Worm (Caenorhabditis elegans) whole organism, L1 larva: ENCODE data around the gene twk-6.
A peak's percentile ranks its signal among the peaks of the same experiment; 100 is the strongest.

Experiments used
- C16A3.4 ChIP-seq: fragments of 150-350 bp; optimal IDR thresholded peaks from 2 replicates; lab custom pipeline; 2014; ENCODE audit warnings: missing biosample characterization, missing genetic modification characterization
- C34B4.2 ChIP-seq: sonication (generic microtip); optimal IDR thresholded peaks from 2 replicates; lab custom pipeline; 2017; ENCODE audit warnings: mild to moderate bottlenecking, missing genetic modification characterization, missing compliant biosample characterization
- F16B12.6 ChIP-seq: fragments of 150-350 bp; optimal IDR thresholded peaks from 2 replicates; lab custom pipeline; 2014; ENCODE audit warnings: missing biosample characterization, missing genetic modification characterization
- Y116A8C.19 ChIP-seq: sonication (generic microtip); optimal IDR thresholded peaks from 2 replicates; lab custom pipeline; 2016; ENCODE audit warnings: missing compliant biosample characterization, missing genetic modification characterization, borderline replicate concordance
- alr-1 ChIP-seq: fragments of 200-800 bp; sonication (Bioruptor generic); optimal IDR thresholded peaks from 2 replicates; lab custom pipeline; 2018; ENCODE audit warnings: borderline replicate concordance, mild to moderate bottlenecking, missing genetic modification characterization, missing compliant biosample characterization
- ama-1 ChIP-seq: fragments of 150-350 bp; optimal IDR thresholded peaks from 2 replicates; lab custom pipeline; 2014
- ceh-63 ChIP-seq: fragments of 200-800 bp; sonication (Bioruptor generic); optimal IDR thresholded peaks from 2 replicates; lab custom pipeline; 2018; ENCODE audit warnings: mild to moderate bottlenecking, missing genetic modification characterization, missing compliant biosample characterization
- ceh-8 ChIP-seq: fragments of 200-800 bp; sonication (Bioruptor generic); optimal IDR thresholded peaks from 2 replicates; lab custom pipeline; 2018; ENCODE audit warnings: mild to moderate bottlenecking, missing genetic modification characterization, moderate library complexity, missing compliant biosample characterization
- ceh-90 ChIP-seq: sonication (generic microtip); optimal IDR thresholded peaks from 2 replicates; lab custom pipeline; 2016; ENCODE audit warnings: missing genetic modification characterization, missing compliant biosample characterization
- dpl-1 ChIP-seq, 3 experiments: fragments of 150-350 bp in 2 of 3; sonication (generic microtip) in 1 of 3; optimal IDR thresholded peaks; 2 replicates each; lab custom pipeline; 2014 to 2017; ENCODE audit warnings: missing biosample characterization in 3 of 3, missing genetic modification characterization in 3 of 3, missing genetic modification reagents in 3 of 3
- dsc-1 ChIP-seq: sonication (generic microtip); optimal IDR thresholded peaks from 2 replicates; lab custom pipeline; 2016; ENCODE audit warnings: mild to moderate bottlenecking, missing genetic modification characterization, missing compliant biosample characterization
- efl-1 ChIP-seq, 4 experiments: fragments of 150-350 bp; optimal IDR thresholded peaks in 3 of 4; peaks in 1 of 4; 1 replicate in 1 of 4; 2 replicates in 3 of 4; lab custom pipeline; 2014; ENCODE audit warnings: missing biosample characterization in 2 of 4, missing genetic modification characterization in 2 of 4, missing genetic modification reagents in 2 of 4
- efl-3 ChIP-seq: fragments of 200-800 bp; sonication (Bioruptor generic); optimal IDR thresholded peaks from 2 replicates; lab custom pipeline; 2018; ENCODE audit warnings: mild to moderate bottlenecking, missing genetic modification characterization, missing compliant biosample characterization
- egl-13 ChIP-seq: sonication (generic microtip); optimal IDR thresholded peaks from 2 replicates; lab custom pipeline; 2016; ENCODE audit warnings: missing genotype, missing genetic modification reagents, missing genetic modification characterization, missing compliant biosample characterization
- egl-27 ChIP-seq, 2 experiments: fragments of 150-350 bp in 1 of 2; sonication (generic microtip); optimal IDR thresholded peaks; 3 replicates each; lab custom pipeline; 2017 to 2018; ENCODE audit warnings: missing biosample characterization in 2 of 2, missing genetic modification characterization in 2 of 2, missing genetic modification reagents in 2 of 2
- elt-2 ChIP-seq: sonication (generic microtip); optimal IDR thresholded peaks from 2 replicates; lab custom pipeline; 2016; ENCODE audit warnings: missing genetic modification characterization, mild to moderate bottlenecking, inconsistent platforms, missing compliant biosample characterization, missing genetic modification reagents
- elt-3 ChIP-seq, 6 experiments: fragments of 150-350 bp in 1 of 6; sonication (generic microtip); optimal IDR thresholded peaks; 2 replicates each; lab custom pipeline; 2017 to 2018; ENCODE audit warnings: missing biosample characterization in 6 of 6, missing genetic modification characterization in 6 of 6, inconsistent platforms in 1 of 6
- ets-5 ChIP-seq: fragments of 200-800 bp; sonication (Bioruptor generic); IDR thresholded peaks from 2 replicates; pipeline ENCODE4 v1.3.6; 2022; ENCODE audit warnings: missing genetic modification characterization, missing compliant biosample characterization
- fkh-8 ChIP-seq: sonication (generic microtip); optimal IDR thresholded peaks from 2 replicates; lab custom pipeline; 2016; ENCODE audit warnings: mild to moderate bottlenecking, missing genetic modification characterization, missing compliant biosample characterization
- fos-1 ChIP-seq: fragments of 150-350 bp; optimal IDR thresholded peaks from 2 replicates; lab custom pipeline; 2014; ENCODE audit warnings: missing biosample characterization, missing genetic modification characterization
- hlh-4 ChIP-seq: sonication (generic microtip); optimal IDR thresholded peaks from 2 replicates; lab custom pipeline; 2016; ENCODE audit warnings: mild to moderate bottlenecking, missing genetic modification characterization, missing compliant biosample characterization
- hpl-2 ChIP-seq: fragments of 150-350 bp; optimal IDR thresholded peaks from 2 replicates; lab custom pipeline; 2014; ENCODE audit warnings: missing biosample characterization, missing genetic modification reagents, missing genetic modification characterization
- isw-1 ChIP-seq: fragments of 200-800 bp; sonication (Bioruptor generic); IDR thresholded peaks from 2 replicates; pipeline ENCODE4 v1.3.6; 2022; ENCODE audit warnings: missing genetic modification characterization, missing compliant biosample characterization
- lin-13 ChIP-seq: fragments of 150-350 bp; optimal IDR thresholded peaks from 2 replicates; lab custom pipeline; 2014; ENCODE audit warnings: missing biosample characterization, missing genetic modification reagents, missing genetic modification characterization
- lin-15B ChIP-seq: fragments of 150-350 bp; sonication (generic microtip); optimal IDR thresholded peaks from 3 replicates; lab custom pipeline; 2014; ENCODE audit warnings: missing biosample characterization, missing genetic modification characterization
- lin-35 ChIP-seq, 2 experiments: fragments of 150-350 bp; optimal IDR thresholded peaks; 2 replicates each; lab custom pipeline; 2014; ENCODE audit warnings: missing biosample characterization in 2 of 2, missing genetic modification characterization in 2 of 2, missing genetic modification reagents in 2 of 2
- lir-3 ChIP-seq: sonication (generic microtip); optimal IDR thresholded peaks from 2 replicates; lab custom pipeline; 2016; ENCODE audit warnings: mild to moderate bottlenecking, missing genetic modification characterization, moderate library complexity, missing compliant biosample characterization; ENCODE audit not compliant: poor library complexity
- lsy-2 ChIP-seq, 2 experiments: fragments of 150-350 bp; optimal IDR thresholded peaks; 2 replicates each; lab custom pipeline; 2014; ENCODE audit warnings: missing biosample characterization in 2 of 2, missing genetic modification characterization in 2 of 2
- mef-2 ChIP-seq: fragments of 150-350 bp; optimal IDR thresholded peaks from 2 replicates; lab custom pipeline; 2014; ENCODE audit warnings: missing biosample characterization, missing genetic modification characterization
- mep-1 ChIP-seq: fragments of 150-350 bp; optimal IDR thresholded peaks from 2 replicates; lab custom pipeline; 2014; ENCODE audit warnings: missing biosample characterization, missing genetic modification characterization
- nhr-11 ChIP-seq: fragments of 150-350 bp; optimal IDR thresholded peaks from 2 replicates; lab custom pipeline; 2014; ENCODE audit warnings: missing biosample characterization, missing genetic modification characterization
- nhr-12 ChIP-seq: sonication (generic microtip); optimal IDR thresholded peaks from 2 replicates; lab custom pipeline; 2017; ENCODE audit warnings: missing biosample characterization, missing genetic modification characterization
- nhr-19 ChIP-seq: fragments of 200-800 bp; sonication (Bioruptor generic); conservative IDR thresholded peaks from 2 replicates; pipeline ENCODE4 v1.3.6; 2022; ENCODE audit warnings: missing genetic modification characterization, missing compliant biosample characterization
- nhr-20 ChIP-seq: sonication (generic microtip); optimal IDR thresholded peaks from 2 replicates; lab custom pipeline; 2016; ENCODE audit warnings: mild to moderate bottlenecking, missing genetic modification characterization, missing compliant biosample characterization
- nhr-237 ChIP-seq: fragments of 150-350 bp; optimal IDR thresholded peaks from 2 replicates; lab custom pipeline; 2014; ENCODE audit warnings: missing biosample characterization, missing genetic modification characterization
- nhr-28 ChIP-seq: fragments of 150-350 bp; optimal IDR thresholded peaks from 2 replicates; lab custom pipeline; 2014; ENCODE audit warnings: missing biosample characterization, missing genetic modification characterization
- nhr-77 ChIP-seq: fragments of 150-350 bp; optimal IDR thresholded peaks from 2 replicates; lab custom pipeline; 2014; ENCODE audit warnings: missing biosample characterization, missing genetic modification characterization
- nhr-84 ChIP-seq: sonication (generic microtip); optimal IDR thresholded peaks from 2 replicates; lab custom pipeline; 2017; ENCODE audit warnings: missing biosample characterization, missing genetic modification characterization
- nhr-85 ChIP-seq: sonication (generic microtip); peaks from one replicate; lab custom pipeline; 2016; ENCODE audit warnings: missing genetic modification characterization, inconsistent platforms, missing compliant biosample characterization
- pag-3 ChIP-seq: sonication (generic microtip); optimal IDR thresholded peaks from 2 replicates; lab custom pipeline; 2017; ENCODE audit warnings: missing genetic modification characterization, mild to moderate bottlenecking, missing compliant biosample characterization, antibody characterized with exemption, borderline replicate concordance; ENCODE audit not compliant: insufficient read depth
- pqm-1 ChIP-seq: sonication (generic microtip); optimal IDR thresholded peaks from 3 replicates; lab custom pipeline; 2017; ENCODE audit warnings: missing biosample characterization, missing genetic modification characterization
- sptf-1 ChIP-seq: fragments of 150-350 bp; optimal IDR thresholded peaks from 2 replicates; lab custom pipeline; 2014; ENCODE audit warnings: missing biosample characterization, missing genetic modification characterization
- swsn-7 ChIP-seq: sonication (generic microtip); optimal IDR thresholded peaks from 2 replicates; lab custom pipeline; 2016; ENCODE audit warnings: missing genetic modification characterization, missing compliant biosample characterization
- tbx-2 ChIP-seq: sonication (generic microtip); optimal IDR thresholded peaks from 2 replicates; lab custom pipeline; 2016; ENCODE audit warnings: missing genetic modification characterization, missing compliant biosample characterization
- tlp-1 ChIP-seq: fragments of 150-350 bp; optimal IDR thresholded peaks from 2 replicates; lab custom pipeline; 2014; ENCODE audit warnings: missing biosample characterization, missing genetic modification characterization
- unc-130 ChIP-seq: fragments of 150-350 bp; optimal IDR thresholded peaks from 2 replicates; lab custom pipeline; 2017; ENCODE audit warnings: missing biosample characterization, missing genetic modification characterization, inconsistent platforms
- unc-30 ChIP-seq: sonication (generic microtip); optimal IDR thresholded peaks from 2 replicates; lab custom pipeline; 2017; ENCODE audit warnings: missing biosample characterization, missing genetic modification characterization
- unc-86 ChIP-seq: sonication (generic microtip); optimal IDR thresholded peaks from 2 replicates; lab custom pipeline; 2016; ENCODE audit warnings: missing genetic modification characterization, missing compliant biosample characterization
- vab-15 ChIP-seq: sonication (generic microtip); optimal IDR thresholded peaks from 2 replicates; lab custom pipeline; 2017; ENCODE audit warnings: missing genotype, mild to moderate bottlenecking, missing genetic modification characterization, missing compliant biosample characterization
- xbp-1 ChIP-seq: sonication (generic microtip); optimal IDR thresholded peaks from 2 replicates; lab custom pipeline; 2016; ENCODE audit warnings: missing genetic modification characterization, missing compliant biosample characterization
- zag-1 ChIP-seq: fragments of 150-350 bp; optimal IDR thresholded peaks from 2 replicates; lab custom pipeline; 2014; ENCODE audit warnings: missing biosample characterization, missing genetic modification characterization
- zip-4 ChIP-seq: fragments of 200-800 bp; sonication (Bioruptor generic); optimal IDR thresholded peaks from 2 replicates; lab custom pipeline; 2018; ENCODE audit warnings: mild to moderate bottlenecking, missing genetic modification characterization, moderate library complexity, missing compliant biosample characterization

The twk-6 gene

DNA sequence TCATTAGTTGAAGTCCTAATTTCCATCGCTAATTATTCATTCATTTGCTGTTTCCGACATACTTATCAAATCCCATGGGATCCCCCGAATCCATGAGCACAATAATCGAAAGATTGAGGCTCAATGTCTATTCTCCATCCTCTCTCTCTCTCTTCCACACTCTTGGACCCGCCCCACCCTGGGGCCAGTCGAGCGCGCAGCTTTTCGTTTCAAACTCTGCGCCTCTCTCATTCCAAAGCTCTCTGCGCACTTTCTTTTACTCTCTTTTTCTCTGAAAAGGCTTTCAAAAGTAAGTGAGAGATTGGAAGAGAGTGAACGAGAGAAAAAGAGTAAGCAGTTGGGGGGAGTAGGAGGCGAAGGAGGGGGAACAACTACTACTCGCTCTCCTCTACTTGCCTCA, 21.0 kb upstream of the twk-6 start, which contains the start of gene acy-1 (continued):
- no peak for TF ChIP-seq pag-3
- peak; percentile 58 for TF ChIP-seq nhr-20 (tag; lab: Kevin White, UChicago)
- TF ChIP-seq lsy-2 (tag; optimal IDR thresholded peaks at IDR 0.05; lab: Kevin White, UChicago): peak; percentile 82 to 88
- no peak for TF ChIP-seq unc-30 (tag; lab: Kevin White, UChicago)
- TF ChIP-seq elt-3 (tag; optimal IDR thresholded peaks at IDR 0.05; lab: Kevin White, UChicago): no peak
- peak; percentile 68 for TF ChIP-seq zag-1 (tag; lab: Kevin White, UChicago)
- peak; percentile 50 to 76 for TF ChIP-seq lin-35 (GFP tag; optimal IDR thresholded peaks at IDR 0.05; lab: Kevin White, UChicago)
- TF ChIP-seq pqm-1: no peak
- TF ChIP-seq zip-4: no peak
- no peak for TF ChIP-seq nhr-84 (tag; lab: Kevin White, UChicago)
- peak; percentile 34 for TF ChIP-seq unc-130
- TF ChIP-seq xbp-1 (tag; lab: Kevin White, UChicago): peak; percentile 67
- no peak for TF ChIP-seq ets-5 (GFP tag; lab: Robert Waterston, UW)
- TF ChIP-seq hlh-4 (tag; lab: Kevin White, UChicago): no peak
- TF ChIP-seq nhr-85 (tag; lab: Kevin White, UChicago): peak; percentile 62
- TF ChIP-seq ceh-90 (tag; lab: Kevin White, UChicago): no peak
- no peak for TF ChIP-seq vab-15 (tag; lab: Kevin White, UChicago)
- peak; percentile 58 to 75 (median 67) for TF ChIP-seq dpl-1 (GFP tag; optimal IDR thresholded peaks at IDR 0.05; lab: Kevin White, UChicago)
- peak; percentile 73 for TF ChIP-seq tbx-2 (tag; lab: Kevin White, UChicago)
- peak; percentile 80 for TF ChIP-seq unc-86 (tag; lab: Kevin White, UChicago)
- TF ChIP-seq sptf-1: no peak
- peak; percentile 62 for TF ChIP-seq ceh-8 (GFP tag; lab: Kevin White, UChicago)
- TF ChIP-seq nhr-28 (tag; lab: Kevin White, UChicago): no peak
- no peak for TF ChIP-seq efl-3 (GFP tag; lab: Kevin White, UChicago)
- TF ChIP-seq egl-27 (tag; optimal IDR thresholded peaks at IDR 0.05; lab: Kevin White, UChicago): peak in 1 of 2 experiments; percentile 40
- TF ChIP-seq dsc-1 (tag; lab: Kevin White, UChicago): peak; percentile 71
- TF ChIP-seq elt-2 (tag; lab: Kevin White, UChicago): no peak
- peak; percentile 83 for TF ChIP-seq fkh-8 (tag; lab: Kevin White, UChicago)
- TF ChIP-seq lir-3 (tag; lab: Kevin White, UChicago): peak; percentile 51
- TF ChIP-seq fos-1 (tag; lab: Kevin White, UChicago): peak; percentile 62
- peak; percentile 25 for TF ChIP-seq F16B12.6 (tag; lab: Kevin White, UChicago)
- TF ChIP-seq nhr-11 (tag; lab: Kevin White, UChicago): no peak
- peak; percentile 69 for TF ChIP-seq nhr-77 (tag; lab: Kevin White, UChicago)
- no peak for TF ChIP-seq tlp-1
- TF ChIP-seq ama-1: no peak
- no peak for TF ChIP-seq Y116A8C.19 (tag; lab: Kevin White, UChicago)
- peak; percentile 48 for TF ChIP-seq lin-15B (tag; lab: Kevin White, UChicago)
- peak; percentile 46 for TF ChIP-seq nhr-237 (tag; lab: Kevin White, UChicago)
- peak; percentile 73 for TF ChIP-seq nhr-19 (GFP tag; lab: Robert Waterston, UW)
- TF ChIP-seq C34B4.2 (tag; lab: Kevin White, UChicago): no peak
- peak; percentile 79 for TF ChIP-seq mep-1 (tag; lab: Kevin White, UChicago)
- no peak for TF ChIP-seq mef-2 (tag; lab: Kevin White, UChicago)
- TF ChIP-seq C16A3.4 (tag; lab: Kevin White, UChicago): peak; percentile 35

DNA sequence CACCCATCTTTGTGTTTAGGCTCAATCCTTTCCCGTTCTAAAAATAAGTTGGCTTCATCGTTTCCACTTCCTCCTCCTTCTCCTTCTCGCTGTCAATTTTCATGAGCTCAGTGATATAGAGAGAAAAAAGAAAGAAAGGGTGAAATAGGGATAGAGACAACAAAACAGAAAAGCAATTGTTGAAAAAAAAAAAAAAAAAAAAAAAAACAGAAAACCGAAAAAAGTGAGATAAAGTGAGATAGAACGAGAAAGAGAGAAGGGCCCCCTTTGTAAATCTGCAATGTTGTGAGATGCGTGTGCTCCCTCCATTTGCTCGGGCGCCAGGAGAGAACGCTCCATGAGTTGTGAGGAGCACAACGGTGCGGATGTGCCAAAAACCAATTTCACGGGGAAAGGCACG, 18.8 kb upstream of the twk-6 start:
- TF ChIP-seq hpl-2: no peak
- no peak for TF ChIP-seq egl-13 (tag; lab: Kevin White, UChicago)
- no peak for TF ChIP-seq ceh-90 (tag; lab: Kevin White, UChicago)
- TF ChIP-seq dpl-1 (GFP tag; optimal IDR thresholded peaks at IDR 0.05; lab: Kevin White, UChicago): peak in 1 of 3 experiments; percentile 6
- no peak for TF ChIP-seq nhr-85 (tag; lab: Kevin White, UChicago)
- no peak for TF ChIP-seq nhr-12 (tag; lab: Kevin White, UChicago)
- no peak for TF ChIP-seq swsn-7
- no peak for TF ChIP-seq alr-1 (tag; lab: Kevin White, UChicago)
- no peak for TF ChIP-seq sptf-1
- TF ChIP-seq ceh-63: no peak
- no peak for TF ChIP-seq fkh-8 (tag; lab: Kevin White, UChicago)
- no peak for TF ChIP-seq isw-1 (GFP tag; lab: Robert Waterston, UW)
- no peak for TF ChIP-seq Y116A8C.19 (tag; lab: Kevin White, UChicago)
- peak in 1 of 2 experiments; percentile 18 for TF ChIP-seq efl-1 (optimal IDR thresholded peaks at IDR 0.05; lab: Kevin White, UChicago)
- peak in 1 of 2 experiments; percentile 14 for TF ChIP-seq efl-1 (GFP tag; optimal IDR thresholded peaks at IDR 0.05 in 1 of 2; lab: Kevin White, UChicago)
- TF ChIP-seq lin-15B (tag; lab: Kevin White, UChicago): no peak
- TF ChIP-seq lin-13: no peak
- no peak for TF ChIP-seq C16A3.4 (tag; lab: Kevin White, UChicago)
- TF ChIP-seq egl-27 (tag; optimal IDR thresholded peaks at IDR 0.05; lab: Kevin White, UChicago): no peak
- TF ChIP-seq nhr-237 (tag; lab: Kevin White, UChicago): no peak
